Worm (Caenorhabditis elegans): ENCODE data around the gene dop-5.

- TF ChIP-seq ztf-29 (GFP tag; IDR thresholded peaks at IDR 0.05) (no peak), ztf-23 (GFP tag; IDR thresholded peaks at IDR 0.05) (no peak), klf-2 (GFP tag; conservative IDR thresholded peaks at IDR 0.05) (no peak)
Measured at ce11 chrV:11402610-11403009, 36.6 kb upstream of the dop-5 start, which contains the start of gene nas-19.
